Fruit fly (Drosophila melanogaster) whole organism, embryonic: ENCODE results near the gene dpr20.

Experiments
- Asciz ChIP-seq: fragments of 200-800 bp; sonication (Bioruptor generic); optimal IDR thresholded peaks from 2 replicates; lab custom pipeline; 2017; ENCODE audit warnings: missing biosample characterization, mild to moderate bottlenecking, missing genetic modification characterization, missing genetic modification reagents
- Blimp-1 ChIP-seq: fragments of 200-800 bp; sonication (Bioruptor generic); optimal IDR thresholded peaks from 3 replicates; lab custom pipeline; 2018; ENCODE audit warnings: missing biosample characterization, missing genetic modification characterization, mild to moderate bottlenecking, moderate library complexity, missing genetic modification reagents
- CG1024 ChIP-seq: fragments of 200-800 bp; sonication (Bioruptor generic); IDR thresholded peaks from 2 replicates; pipeline ENCODE4 v1.3.6; 2022; ENCODE audit warnings: missing biosample characterization, missing genetic modification characterization
- CG11456 ChIP-seq: fragments of 200-800 bp; sonication (Bioruptor generic); IDR thresholded peaks from 3 replicates; pipeline ENCODE4 v1.3.6; 2022; ENCODE audit warnings: missing biosample characterization, missing genetic modification characterization
- CG15269 ChIP-seq: fragments of 200-800 bp; sonication (Bioruptor generic); optimal IDR thresholded peaks from 2 replicates; lab custom pipeline; 2018; ENCODE audit warnings: missing biosample characterization, mild to moderate bottlenecking, missing genetic modification characterization, moderate library complexity
- CG1603 ChIP-seq: fragments of 200-800 bp; sonication (Bioruptor generic); optimal IDR thresholded peaks from 2 replicates; lab custom pipeline; 2019; ENCODE audit warnings: missing biosample characterization, mild to moderate bottlenecking, missing genetic modification characterization, moderate library complexity
- CG17328 ChIP-seq: fragments of 200-800 bp; sonication (Bioruptor generic); IDR thresholded peaks from 2 replicates; pipeline ENCODE4 v1.3.6; 2022; ENCODE audit warnings: missing biosample characterization, missing genetic modification characterization
- CG31441 ChIP-seq: fragments of 200-800 bp; sonication (Bioruptor generic); IDR thresholded peaks from 2 replicates; pipeline ENCODE4 v1.3.6; 2022; ENCODE audit warnings: missing biosample characterization, missing genetic modification characterization
- CG3407 ChIP-seq: fragments of 200-800 bp; sonication (Bioruptor generic); optimal IDR thresholded peaks from 2 replicates; lab custom pipeline; 2018; ENCODE audit warnings: missing biosample characterization, mild to moderate bottlenecking, missing genetic modification characterization
- CG42726 ChIP-seq: fragments of 200-800 bp; sonication (Bioruptor generic); IDR thresholded peaks from 2 replicates; pipeline ENCODE4 v1.3.6; 2022; ENCODE audit warnings: missing biosample characterization, missing genetic modification characterization; ENCODE audit not compliant: partially characterized antibody
- CG4328 ChIP-seq: fragments of 200-800 bp; sonication (Bioruptor generic); optimal IDR thresholded peaks from 3 replicates; lab custom pipeline; 2017; ENCODE audit warnings: missing biosample characterization, missing genetic modification reagents, missing genetic modification characterization
- CG4404 ChIP-seq: fragments of 200-800 bp; sonication (Bioruptor generic); IDR thresholded peaks from 2 replicates; pipeline ENCODE4 v1.3.6; 2022; ENCODE audit warnings: missing biosample characterization, missing genetic modification characterization
- CG4617 ChIP-seq: fragments of 200-800 bp; sonication (Bioruptor generic); optimal IDR thresholded peaks from 3 replicates; lab custom pipeline; 2016; ENCODE audit warnings: missing biosample characterization, missing genetic modification characterization, borderline replicate concordance
- CG7271 ChIP-seq: fragments of 200-800 bp; sonication (Bioruptor generic); optimal IDR thresholded peaks from 2 replicates; lab custom pipeline; 2018; ENCODE audit warnings: missing biosample characterization, mild to moderate bottlenecking, missing genetic modification characterization, moderate library complexity
- CG7357 ChIP-seq: fragments of 200-800 bp; sonication (Bioruptor generic); IDR thresholded peaks from 3 replicates; pipeline ENCODE4 v1.3.6; 2022; ENCODE audit warnings: missing biosample characterization, missing genetic modification characterization
- CG7839 ChIP-seq: fragments of 200-800 bp; sonication (Bioruptor generic); optimal IDR thresholded peaks from 3 replicates; lab custom pipeline; 2018; ENCODE audit warnings: missing biosample characterization, mild to moderate bottlenecking, missing genetic modification characterization, moderate library complexity
- CG7987 ChIP-seq: fragments of 200-800 bp; sonication (Bioruptor generic); optimal IDR thresholded peaks from 2 replicates; lab custom pipeline; 2018; ENCODE audit warnings: missing biosample characterization, mild to moderate bottlenecking, missing genetic modification characterization, moderate library complexity
- CG8290 ChIP-seq, 3 experiments: fragments of 200-800 bp; sonication (Bioruptor generic); optimal IDR thresholded peaks; 2 replicates each; lab custom pipeline; 2016 to 2019; ENCODE audit warnings: missing biosample characterization in 3 of 3, missing genetic modification characterization in 3 of 3, mild to moderate bottlenecking in 2 of 3, moderate library complexity in 1 of 3
- CG8359 ChIP-seq: fragments of 200-800 bp; sonication (Bioruptor generic); optimal IDR thresholded peaks from 2 replicates; lab custom pipeline; 2017; ENCODE audit warnings: missing biosample characterization, mild to moderate bottlenecking, missing genetic modification characterization, borderline replicate concordance
- CG9437 ChIP-seq: fragments of 200-800 bp; sonication (Bioruptor generic); optimal IDR thresholded peaks from 2 replicates; lab custom pipeline; 2018; ENCODE audit warnings: missing biosample characterization, mild to moderate bottlenecking, missing genetic modification characterization
- CHES-1-like ChIP-seq: fragments of 200-800 bp; sonication (Bioruptor generic); optimal IDR thresholded peaks from 2 replicates; lab custom pipeline; 2016; ENCODE audit warnings: missing biosample characterization, missing genetic modification characterization
- Chrac-16 ChIP-seq: fragments of 200-800 bp; sonication (Bioruptor generic); optimal IDR thresholded peaks from 3 replicates; lab custom pipeline; 2016; ENCODE audit warnings: missing biosample characterization, missing genetic modification characterization
- Ets97D ChIP-seq: fragments of 200-800 bp; sonication (Bioruptor generic); optimal IDR thresholded peaks from 3 replicates; lab custom pipeline; 2016; ENCODE audit warnings: missing biosample characterization, missing genetic modification characterization
- Fer2 ChIP-seq: fragments of 200-800 bp; sonication (Bioruptor generic); optimal IDR thresholded peaks from 2 replicates; lab custom pipeline; 2018; ENCODE audit warnings: missing biosample characterization, mild to moderate bottlenecking, missing genetic modification characterization, moderate library complexity
- Gug ChIP-seq: fragments of 200-800 bp; sonication (Bioruptor generic); IDR thresholded peaks from 4 replicates; pipeline ENCODE4 v1.3.6; 2022; ENCODE audit warnings: missing biosample characterization, missing genetic modification characterization
- HLH3B ChIP-seq: fragments of 200-800 bp; sonication (Bioruptor generic); IDR thresholded peaks from 2 replicates; pipeline ENCODE4 v1.3.6; 2022; ENCODE audit warnings: missing biosample characterization, missing genetic modification characterization
- Max ChIP-seq: fragments of 200-800 bp; sonication (Bioruptor generic); optimal IDR thresholded peaks from 2 replicates; lab custom pipeline; 2016; ENCODE audit warnings: missing biosample characterization, mild to moderate bottlenecking, missing genetic modification characterization
- Med ChIP-seq: fragments of 200-800 bp; sonication (Bioruptor generic); peaks from one replicate; lab custom pipeline; 2016; ENCODE audit warnings: missing biosample characterization, missing genetic modification characterization, mild to moderate bottlenecking, inconsistent platforms, moderate library complexity
- Myb ChIP-seq: fragments of 200-800 bp; sonication (Bioruptor generic); optimal IDR thresholded peaks from 2 replicates; lab custom pipeline; 2016; ENCODE audit warnings: missing biosample characterization, missing genetic modification characterization
- Pdp1 ChIP-seq, 2 experiments: fragments of 200-800 bp; sonication (Bioruptor generic); optimal IDR thresholded peaks; 3 replicates each; lab custom pipeline; 2016; ENCODE audit warnings: missing biosample characterization in 2 of 2, missing genetic modification characterization in 2 of 2, mild to moderate bottlenecking in 1 of 2, moderate library complexity in 1 of 2
- Six4 ChIP-seq: fragments of 200-800 bp; sonication (Bioruptor generic); optimal IDR thresholded peaks from 2 replicates; lab custom pipeline; 2016; ENCODE audit warnings: missing biosample characterization, missing genetic modification characterization
- Taf1 ChIP-seq: fragments of 200-800 bp; sonication (Bioruptor generic); IDR thresholded peaks from 2 replicates; pipeline ENCODE4 v1.3.6; 2022; ENCODE audit warnings: missing biosample characterization, missing genetic modification characterization
- amos ChIP-seq: fragments of 200-800 bp; sonication (Bioruptor generic); IDR thresholded peaks from 2 replicates; pipeline ENCODE4 v1.3.6; 2022; ENCODE audit warnings: missing biosample characterization, missing genetic modification characterization; ENCODE audit not compliant: partially characterized antibody
- ato ChIP-seq: fragments of 200-800 bp; sonication (Bioruptor generic); IDR thresholded peaks from 2 replicates; pipeline ENCODE4 v1.3.6; 2022; ENCODE audit warnings: missing biosample characterization, missing genetic modification characterization; ENCODE audit not compliant: partially characterized antibody
- btn ChIP-seq: fragments of 200-800 bp; sonication (Bioruptor generic); optimal IDR thresholded peaks from 2 replicates; lab custom pipeline; 2016; ENCODE audit warnings: missing biosample characterization, missing genetic modification characterization
- caup ChIP-seq: fragments of 200-800 bp; sonication (Bioruptor generic); optimal IDR thresholded peaks from 3 replicates; lab custom pipeline; 2017; ENCODE audit warnings: missing biosample characterization, mild to moderate bottlenecking, missing genetic modification characterization, moderate library complexity; ENCODE audit not compliant: severe bottlenecking
- dan ChIP-seq: fragments of 200-800 bp; sonication (Bioruptor generic); IDR thresholded peaks from 2 replicates; pipeline ENCODE4 v1.3.6; 2022; ENCODE audit warnings: missing biosample characterization, missing genetic modification characterization
- disco-r ChIP-seq: fragments of 200-800 bp; sonication (Bioruptor generic); optimal IDR thresholded peaks from 2 replicates; lab custom pipeline; 2016; ENCODE audit warnings: missing biosample characterization, missing genetic modification characterization
- fru ChIP-seq: fragments of >200 bp; optimal IDR thresholded peaks from 2 replicates; lab custom pipeline; 2017
- hbn ChIP-seq: fragments of 200-800 bp; sonication (Bioruptor generic); IDR thresholded peaks from 2 replicates; pipeline ENCODE4 v1.3.6; 2022; ENCODE audit warnings: missing biosample characterization, missing genetic modification characterization; ENCODE audit not compliant: partially characterized antibody
- insv ChIP-seq, 2 experiments: fragments of 200-800 bp; sonication (Bioruptor generic); optimal IDR thresholded peaks; 3 replicates each; lab custom pipeline; 2016 to 2018; ENCODE audit warnings: missing biosample characterization in 2 of 2, missing genetic modification characterization in 2 of 2
- lilli ChIP-seq: fragments of 200-800 bp; sonication (Bioruptor generic); optimal IDR thresholded peaks from 3 replicates; lab custom pipeline; 2016; ENCODE audit warnings: missing biosample characterization, missing genetic modification characterization
- mld ChIP-seq: fragments of 200-800 bp; sonication (Bioruptor generic); IDR thresholded peaks from 3 replicates; pipeline ENCODE4 v1.3.6; 2022; ENCODE audit warnings: missing biosample characterization, missing genetic modification characterization; ENCODE audit not compliant: partially characterized antibody
- odd ChIP-seq: fragments of 200-800 bp; sonication (Bioruptor generic); optimal IDR thresholded peaks from 2 replicates; lab custom pipeline; 2017; ENCODE audit warnings: missing biosample characterization, mild to moderate bottlenecking, missing genetic modification characterization
- pita ChIP-seq: fragments of 200-800 bp; sonication (Bioruptor generic); optimal IDR thresholded peaks from 2 replicates; lab custom pipeline; 2017; ENCODE audit warnings: missing biosample characterization, mild to moderate bottlenecking, missing genetic modification characterization
- prd ChIP-seq, 3 experiments: fragments of >200 bp in 2 of 3; fragments of 200-800 bp in 1 of 3; sonication (Bioruptor generic) in 1 of 3; optimal IDR thresholded peaks in 2 of 3; IDR thresholded peaks in 1 of 3; 2 replicates in 2 of 3; 3 replicates in 1 of 3; pipeline versions ENCODE4 v1.3.6 to Lab custom; 2017 to 2022; ENCODE audit warnings: missing biosample characterization in 1 of 3, missing genetic modification characterization in 1 of 3
- ranshi ChIP-seq: fragments of 200-800 bp; sonication (Bioruptor generic); IDR thresholded peaks from 2 replicates; pipeline ENCODE4 v1.3.6; 2022; ENCODE audit warnings: missing biosample characterization, missing genetic modification characterization
- ssp ChIP-seq: fragments of 200-800 bp; sonication (Bioruptor generic); IDR thresholded peaks from 2 replicates; pipeline ENCODE4 v1.3.6; 2022; ENCODE audit warnings: missing biosample characterization, missing genetic modification characterization

The dpr20 gene

DNA sequence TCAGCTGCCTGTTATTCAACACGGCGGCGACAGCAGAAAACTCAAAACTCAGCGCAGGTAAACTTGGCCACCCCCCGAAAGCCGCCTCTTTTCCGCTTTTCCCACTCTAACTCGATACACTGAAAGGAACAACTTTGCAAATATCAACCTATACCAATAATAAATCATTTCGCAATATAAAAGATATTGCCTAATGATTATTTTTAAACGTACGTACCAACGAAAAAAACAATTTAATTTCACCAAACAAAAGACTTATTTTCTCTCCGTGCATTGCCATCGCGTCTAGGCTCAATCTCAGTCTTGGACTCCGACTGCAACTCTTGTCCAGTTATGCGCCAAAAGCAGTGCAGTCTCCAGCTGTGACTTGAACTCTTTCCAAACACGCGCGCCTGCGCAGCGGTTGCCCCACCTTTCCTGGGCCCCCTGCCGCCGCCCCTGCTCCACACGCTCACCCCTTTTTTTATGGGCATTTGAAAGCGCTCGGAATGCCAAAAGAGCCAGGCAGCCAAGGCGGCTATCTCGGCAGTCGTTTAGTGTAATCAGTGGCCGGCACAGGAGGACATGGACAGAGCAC, 51.3 kb downstream of the dpr20 start (continued):
- TF ChIP-seq odd (GFP tag; lab: Kevin White, UChicago) (peak; percentile 8), CG8290 (GFP tag; optimal IDR thresholded peaks at IDR 0.05; lab: Kevin White, UChicago) (peak; percentile 13), CG8290 (tag; optimal IDR thresholded peaks at IDR 0.05; lab: Kevin White, UChicago) (no peak), CG8359 (GFP tag; lab: Kevin White, UChicago) (no peak), CG7271 (tag; lab: Kevin White, UChicago) (no peak), Chrac-16 (GFP tag; lab: Kevin White, UChicago) (peak; percentile 57), CG4328 (GFP tag; lab: Kevin White, UChicago) (no peak), CG7357 (GFP tag; lab: Robert Waterston, UW) (peak; percentile 45; the same call in 1 of the 3 replicates), CG17328 (GFP tag; lab: Robert Waterston, UW) (peak; percentile 72), CG7839 (tag; lab: Kevin White, UChicago) (peak; percentile 64), ato (no peak), CG9437 (GFP tag; lab: Kevin White, UChicago) (peak; percentile 15), CHES-1-like (peak; percentile 58), ranshi (peak; percentile 62), Taf1 (GFP tag; lab: Robert Waterston, UW) (no peak), Fer2 (tag; lab: Kevin White, UChicago) (no peak), Ets97D (no peak), CG7987 (GFP tag; lab: Kevin White, UChicago) (no peak), Gug (GFP tag; lab: Robert Waterston, UW) (no peak; the same call in 2 of the 4 replicates), Blimp-1 (GFP tag; lab: Kevin White, UChicago) (peak; percentile 65), CG42726 (no peak), lilli (GFP tag; lab: Kevin White, UChicago) (peak; percentile 51), amos (GFP tag; lab: Robert Waterston, UW) (no peak), dan (GFP tag; lab: Robert Waterston, UW) (no peak), disco-r (no peak), Max (GFP tag; lab: Kevin White, UChicago) (no peak), CG31441 (GFP tag; lab: Robert Waterston, UW) (peak; percentile 68), Asciz (peak; percentile 48), insv (GFP tag; optimal IDR thresholded peaks at IDR 0.05; lab: Kevin White, UChicago) (no peak), caup (peak; percentile 25), CG4404 (GFP tag; lab: Robert Waterston, UW) (peak; percentile 42; the same call in 1 of the 2 replicates), mld (no peak), Six4 (GFP tag; lab: Kevin White, UChicago) (peak; percentile 43), btn (GFP tag; lab: Kevin White, UChicago) (peak; percentile 41), hbn (GFP tag; lab: Robert Waterston, UW) (no peak), CG4617 (GFP tag; lab: Kevin White, UChicago) (no peak), pita (GFP tag; lab: Kevin White, UChicago) (no peak), Myb (no peak), CG1603 (tag; lab: Kevin White, UChicago) (peak; percentile 74), CG11456 (GFP tag; lab: Robert Waterston, UW) (no peak), CG1024 (peak; percentile 37; the same call in 1 of the 2 replicates), CG15269 (tag; lab: Kevin White, UChicago) (peak; percentile 23), fru (no peak), CG3407 (peak; percentile 4), HLH3B (GFP tag; lab: Robert Waterston, UW) (peak; percentile 67), prd (optimal IDR thresholded peaks at IDR 0.05; lab: Kevin White, UChicago) (no peak), prd (GFP tag; IDR thresholded peaks at IDR 0.05; lab: Robert Waterston, UW) (peak; percentile 79), ssp (GFP tag; lab: Robert Waterston, UW) (0 out of 2 replicates have a peak, but pooled peaks have one; percentile 23), Med (GFP tag; lab: Kevin White, UChicago) (peak; percentile 91), Pdp1 (GFP tag; optimal IDR thresholded peaks at IDR 0.05; lab: Kevin White, UChicago) (peak; percentile 50 to 53)
